Fruit fly (Drosophila melanogaster): Measurements from ENCODE around the gene Sry-delta.

The Sry-delta gene

dm6 chr3R:30046029-30047001, 3.2 kb downstream of the Sry-delta start, which contains the start of the genes RpL32 and CG7943 (continued):
- peak; percentile 87 for TF ChIP-seq Drgx (GFP tag; IDR thresholded peaks at IDR 0.05)
- TF ChIP-seq Scr (GFP tag; IDR thresholded peaks at IDR 0.05; ENCODE audit: partially characterized antibody): peak; percentile 100
- peak; percentile 82 for TF ChIP-seq CG8388 (GFP tag; optimal IDR thresholded peaks at IDR 0.05)
- peak; percentile 98 for TF ChIP-seq Antp (GFP tag; optimal IDR thresholded peaks at IDR 0.05)
- TF ChIP-seq tna (GFP tag; IDR thresholded peaks at IDR 0.05; ENCODE audit: partially characterized antibody): peak; percentile 100
- peak; percentile 99 for TF ChIP-seq CG9932 (GFP tag; IDR thresholded peaks at IDR 0.05)
- no peak for TF ChIP-seq br (optimal IDR thresholded peaks at IDR 0.05)
- TF ChIP-seq Dref (GFP tag; IDR thresholded peaks at IDR 0.05): peak; percentile 89
- peak; percentile 92 for TF ChIP-seq CG12391 (tag; optimal IDR thresholded peaks at IDR 0.05)
- peak; percentile 87 for TF ChIP-seq CrebB (tag; optimal IDR thresholded peaks at IDR 0.05)
- TF ChIP-seq CG32532 (GFP tag; IDR thresholded peaks at IDR 0.05): peak; percentile 96
- peak; percentile 96 for TF ChIP-seq pnt (GFP tag; optimal IDR thresholded peaks at IDR 0.05)
- peak; percentile 91 for TF ChIP-seq CG1792 (GFP tag; optimal IDR thresholded peaks at IDR 0.05)
- peak; percentile 80 for TF ChIP-seq grn (GFP tag; optimal IDR thresholded peaks at IDR 0.05)
- peak; percentile 93 for TF ChIP-seq pho (GFP tag; optimal IDR thresholded peaks at IDR 0.05)
- TF ChIP-seq CG10565 (GFP tag; optimal IDR thresholded peaks at IDR 0.05): peak; percentile 90
- peak; percentile 85 for TF ChIP-seq trh (GFP tag; optimal IDR thresholded peaks at IDR 0.05)
- peak; percentile 97 for TF ChIP-seq Dip3 (GFP tag; optimal IDR thresholded peaks at IDR 0.05)
- TF ChIP-seq shn (GFP tag; optimal IDR thresholded peaks at IDR 0.05): peak; percentile 95
- TF ChIP-seq Oli (tag; optimal IDR thresholded peaks at IDR 0.05): peak; percentile 76
- peak; percentile 74 for TF ChIP-seq cato (GFP tag; optimal IDR thresholded peaks at IDR 0.05; ENCODE audit: borderline replicate concordance)
- TF ChIP-seq tll (GFP tag; optimal IDR thresholded peaks at IDR 0.05): peak; percentile 40 to 85
- TF ChIP-seq fd64A (GFP tag; optimal IDR thresholded peaks at IDR 0.05): peak; percentile 91
- TF ChIP-seq CG16779 (GFP tag; IDR thresholded peaks at IDR 0.05): peak; percentile 87
- TF ChIP-seq danr (GFP tag; IDR thresholded peaks at IDR 0.05): peak; percentile 91
- TF ChIP-seq lola (GFP tag; optimal IDR thresholded peaks at IDR 0.05): peak in 1 of 3 experiments; percentile 70
- peak; percentile 92 for TF ChIP-seq CG5245 (GFP tag; optimal IDR thresholded peaks at IDR 0.05)
- TF ChIP-seq CoRest (tag; optimal IDR thresholded peaks at IDR 0.05): peak; percentile 85
- TF ChIP-seq cg (GFP tag; optimal IDR thresholded peaks at IDR 0.05): no peak
- peak; percentile 81 for TF ChIP-seq da (GFP tag; optimal IDR thresholded peaks at IDR 0.05)
- peak; percentile 94 for TF ChIP-seq CG12071 (GFP tag; optimal IDR thresholded peaks at IDR 0.05)
- peak; percentile 95 for TF ChIP-seq seq (GFP tag; IDR thresholded peaks at IDR 0.05)
- TF ChIP-seq CG14667 (GFP tag; IDR thresholded peaks at IDR 0.05): peak; percentile 89
- peak; percentile 92 for TF ChIP-seq kni (GFP tag; optimal IDR thresholded peaks at IDR 0.05)
- TF ChIP-seq CG4730 (GFP tag; IDR thresholded peaks at IDR 0.05): peak; percentile 86
- TF ChIP-seq ewg (GFP tag; optimal IDR thresholded peaks at IDR 0.05): peak; percentile 80
- TF ChIP-seq CG31365 (tag; optimal IDR thresholded peaks at IDR 0.05): peak; percentile 84
- peak; percentile 83 for TF ChIP-seq ATbp (GFP tag; optimal IDR thresholded peaks at IDR 0.05)
- TF ChIP-seq az2 (GFP tag; optimal IDR thresholded peaks at IDR 0.05): peak; percentile 70
- peak; percentile 77 for TF ChIP-seq D19A (tag; optimal IDR thresholded peaks at IDR 0.05)
- peak; percentile 53 for TF ChIP-seq CG15073 (GFP tag; optimal IDR thresholded peaks at IDR 0.05)
- peak; percentile 100 for TF ChIP-seq BEAF-32 (GFP tag; optimal IDR thresholded peaks at IDR 0.05)
- TF ChIP-seq grau (tag; optimal IDR thresholded peaks at IDR 0.05): peak; percentile 86
- peak; percentile 96 for TF ChIP-seq tin (GFP tag; optimal IDR thresholded peaks at IDR 0.05)
- peak; percentile 83 for TF ChIP-seq CG7556 (GFP tag; optimal IDR thresholded peaks at IDR 0.05)
- peak; percentile 81 for TF ChIP-seq Chrac-16 (GFP tag; optimal IDR thresholded peaks at IDR 0.05)
- TF ChIP-seq CG12155 (GFP tag; optimal IDR thresholded peaks at IDR 0.05): peak; percentile 78
- peak; percentile 95 for TF ChIP-seq B-H2 (GFP tag; optimal IDR thresholded peaks at IDR 0.05)
